Worm (Caenorhabditis elegans): Measurements from ENCODE around the gene T05H4.4.

T05H4.4 gene

DNA sequence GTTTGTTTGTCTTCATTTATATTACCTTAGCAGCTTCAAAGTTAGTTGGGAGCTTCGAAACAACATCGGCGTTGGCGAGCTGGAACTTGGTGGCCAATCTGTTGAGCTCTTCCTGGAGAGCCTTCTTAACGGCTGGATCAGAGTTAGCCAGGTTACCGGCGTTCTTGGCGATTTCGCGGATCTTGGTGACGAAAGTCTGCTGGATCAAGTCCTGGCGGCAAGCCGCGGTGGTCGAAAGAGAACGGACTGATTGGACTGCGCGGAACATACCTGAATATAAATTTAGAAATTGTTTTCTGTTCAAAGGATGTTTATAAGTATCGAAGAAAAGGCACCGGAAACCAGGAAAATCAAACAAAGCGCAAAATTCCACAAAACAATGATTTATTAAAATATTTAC lies 11.9 kb upstream of the T05H4.4 start, which contains the start of gene atp-4 (continued):
- TF ChIP-seq madf-6 (GFP tag; IDR thresholded peaks at IDR 0.05), result peak; percentile 48; the same call in 1 of the 2 replicates
- TF ChIP-seq xnd-1 (tag; optimal IDR thresholded peaks at IDR 0.05), result no peak

DNA sequence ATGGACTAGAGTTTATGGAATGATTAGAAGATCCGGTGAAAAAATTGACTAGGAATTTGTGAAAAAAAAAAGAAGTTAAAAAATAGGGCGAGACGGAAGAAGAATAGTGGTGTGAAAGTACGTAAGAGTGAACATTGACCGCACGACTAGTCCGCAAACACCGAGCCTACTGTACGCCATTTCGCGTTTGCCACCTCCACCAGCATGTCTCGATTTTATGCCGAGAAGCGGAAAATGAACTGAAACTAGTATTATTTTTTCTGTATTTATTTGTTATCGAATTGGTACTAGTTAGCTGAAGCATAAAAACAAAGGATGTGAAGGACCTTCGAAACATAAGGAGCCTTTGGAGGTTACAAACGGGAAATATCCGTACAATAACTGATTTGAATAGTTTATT lies 11.3 kb upstream of the T05H4.4 start:
- no peak for TF ChIP-seq ztf-25 (GFP tag; IDR thresholded peaks at IDR 0.05)
- TF ChIP-seq nfyb-1 (GFP tag; IDR thresholded peaks at IDR 0.05), result 0 out of 2 replicates have a peak, but pooled peaks have one; percentile 50
- TF ChIP-seq K11D2.4 (GFP tag; IDR thresholded peaks at IDR 0.05), result peak; percentile 37; the same call in 1 of the 2 replicates
- peak; percentile 19 for TF ChIP-seq ZK185.1 (tag; optimal IDR thresholded peaks at IDR 0.05; ENCODE audit: poor library complexity, severe bottlenecking)
- TF ChIP-seq F33H1.4 (GFP tag; IDR thresholded peaks at IDR 0.05), result peak; percentile 37; the same call in 1 of the 2 replicates
- TF ChIP-seq nhr-179 (tag; optimal IDR thresholded peaks at IDR 0.05), result no peak
- peak; percentile 5 for TF ChIP-seq ama-1 (optimal IDR thresholded peaks at IDR 0.05)
- TF ChIP-seq ama-1 (GFP tag; optimal IDR thresholded peaks at IDR 0.05), result no peak
- no peak for TF ChIP-seq snpc-4 (GFP tag; optimal IDR thresholded peaks at IDR 0.05)
- TF ChIP-seq snpc-4 (tag; optimal IDR thresholded peaks at IDR 0.05), result peak in 1 of 4 experiments; percentile 5
- peak; percentile 53 for TF ChIP-seq lsl-1 (GFP tag; optimal IDR thresholded peaks at IDR 0.05)
- peak; percentile 28; the same call in 1 of the 2 replicates for TF ChIP-seq hmg-1.2 (GFP tag; IDR thresholded peaks at IDR 0.05)
- TF ChIP-seq ztf-6 (GFP tag; IDR thresholded peaks at IDR 0.05), result peak; percentile 37; the same call in 1 of the 2 replicates
- TF ChIP-seq madf-6 (GFP tag; IDR thresholded peaks at IDR 0.05), result peak; percentile 52; the same call in 1 of the 2 replicates
- TF ChIP-seq Y53F4B.3 (GFP tag; IDR thresholded peaks at IDR 0.05), result no peak
- TF ChIP-seq nhr-27 (tag; optimal IDR thresholded peaks at IDR 0.05), result no peak
- no peak for TF ChIP-seq somi-1 (GFP tag; optimal IDR thresholded peaks at IDR 0.05)
- TF ChIP-seq sea-2 (GFP tag; IDR thresholded peaks at IDR 0.05), result no peak
- peak; percentile 16 for TF ChIP-seq nhr-80 (tag; optimal IDR thresholded peaks at IDR 0.05)
- TF ChIP-seq Y95B8A.8 (GFP tag; IDR thresholded peaks at IDR 0.05), result 0 out of 2 replicates have a peak, but pooled peaks have one; percentile 45
- TF ChIP-seq Y53G8AR.9 (GFP tag; conservative IDR thresholded peaks at IDR 0.05), result 0 out of 2 replicates have a peak, but pooled peaks have one; percentile 27
- TF ChIP-seq mcd-1 (GFP tag; IDR thresholded peaks at IDR 0.05), result peak; percentile 39; the same call in 1 of the 2 replicates
- peak; percentile 24; the same call in 1 of the 2 replicates for TF ChIP-seq ekl-4 (GFP tag; IDR thresholded peaks at IDR 0.05)
- TF ChIP-seq chd-7 (tag; optimal IDR thresholded peaks at IDR 0.05), result no peak
- TF ChIP-seq dox-1 (GFP tag; IDR thresholded peaks at IDR 0.05), result 0 out of 2 replicates have a peak, but pooled peaks have one; percentile 10
- no peak for TF ChIP-seq cebp-1 (GFP tag; IDR thresholded peaks at IDR 0.05)
- TF ChIP-seq cebp-1 (tag; optimal IDR thresholded peaks at IDR 0.05), result peak; percentile 27
- peak; percentile 25 for TF ChIP-seq lin-54 (GFP tag; optimal IDR thresholded peaks at IDR 0.05)
- TF ChIP-seq D2030.7 (GFP tag; IDR thresholded peaks at IDR 0.05), result peak; percentile 13; the same call in 1 of the 2 replicates
- TF ChIP-seq rcor-1 (GFP tag; IDR thresholded peaks at IDR 0.05), result no peak
- TF ChIP-seq B0261.1 (tag; optimal IDR thresholded peaks at IDR 0.05), result no peak
- no peak for TF ChIP-seq ceh-100 (GFP tag; IDR thresholded peaks at IDR 0.05)

DNA sequence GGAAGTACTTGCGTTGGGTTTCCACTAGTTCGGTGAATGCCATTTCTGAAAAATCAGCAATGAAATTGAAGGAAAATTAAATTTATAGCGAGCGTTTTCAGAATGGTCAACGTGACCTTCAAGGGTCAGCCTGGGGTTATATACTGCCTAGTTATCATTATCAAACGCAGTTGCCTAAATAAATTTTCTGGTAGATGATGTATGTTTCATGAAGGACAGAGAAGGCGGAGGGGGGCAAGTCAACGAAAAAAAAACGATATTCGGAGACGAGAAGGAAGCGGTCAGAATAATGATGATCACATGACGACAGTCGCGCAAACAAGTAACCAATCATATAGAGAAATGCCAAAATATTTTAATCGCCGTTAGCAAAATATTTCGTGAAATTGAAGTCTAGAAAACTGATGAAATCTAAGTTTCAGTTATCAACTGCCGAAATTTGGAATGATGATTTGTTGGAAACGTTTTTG lies 8.8 kb upstream of the T05H4.4 start, which contains the start of gene alh-4:
TSS of gene alh-4 (minus strand) at position 51 of the 470 bp plus-strand sequence.
- TF ChIP-seq nfya-2 (GFP tag; IDR thresholded peaks at IDR 0.05) (no peak), K12H6.12 (tag; optimal IDR thresholded peaks at IDR 0.05) (no peak), dpl-1 (GFP tag; optimal IDR thresholded peaks at IDR 0.05) (no peak), cebp-1 (GFP tag; IDR thresholded peaks at IDR 0.05) (no peak), cebp-1 (tag; optimal IDR thresholded peaks at IDR 0.05) (peak; percentile 17)

Measured in whole organism, young adult.